Worm (Caenorhabditis elegans) whole organism, midembryonic: ENCODE results near the gene col-115.

Experiments used
- T22C8.4 ChIP-seq: fragments of 200-800 bp; sonication (Bioruptor generic); IDR thresholded peaks from 2 replicates; pipeline ENCODE4 v1.3.6; 2022; ENCODE audit warnings: missing genetic modification characterization, missing compliant biosample characterization
- cog-1 ChIP-seq: sonication (generic microtip); optimal IDR thresholded peaks from 2 replicates; lab custom pipeline; 2016; ENCODE audit warnings: missing genetic modification characterization, missing compliant biosample characterization
- flt-1 ChIP-seq: fragments of 200-800 bp; sonication (Bioruptor generic); IDR thresholded peaks from 2 replicates; pipeline ENCODE4 v1.3.6; 2022; ENCODE audit warnings: missing genetic modification characterization, missing compliant biosample characterization
- tab-1 ChIP-seq: fragments of 200-800 bp; sonication (Bioruptor generic); IDR thresholded peaks from 2 replicates; pipeline ENCODE4 v1.3.6; 2022; ENCODE audit warnings: missing genetic modification characterization, missing compliant biosample characterization
- ztf-23 ChIP-seq: fragments of 200-800 bp; sonication (Bioruptor generic); IDR thresholded peaks from 2 replicates; pipeline ENCODE4 v1.3.6; 2022; ENCODE audit warnings: missing genetic modification reagents, missing genetic modification characterization, missing compliant biosample characterization
- ztf-29 ChIP-seq: fragments of 200-800 bp; sonication (Bioruptor generic); IDR thresholded peaks from 2 replicates; pipeline ENCODE4 v1.3.6; 2022; ENCODE audit warnings: missing genetic modification reagents, missing genetic modification characterization, missing compliant biosample characterization

DNA sequence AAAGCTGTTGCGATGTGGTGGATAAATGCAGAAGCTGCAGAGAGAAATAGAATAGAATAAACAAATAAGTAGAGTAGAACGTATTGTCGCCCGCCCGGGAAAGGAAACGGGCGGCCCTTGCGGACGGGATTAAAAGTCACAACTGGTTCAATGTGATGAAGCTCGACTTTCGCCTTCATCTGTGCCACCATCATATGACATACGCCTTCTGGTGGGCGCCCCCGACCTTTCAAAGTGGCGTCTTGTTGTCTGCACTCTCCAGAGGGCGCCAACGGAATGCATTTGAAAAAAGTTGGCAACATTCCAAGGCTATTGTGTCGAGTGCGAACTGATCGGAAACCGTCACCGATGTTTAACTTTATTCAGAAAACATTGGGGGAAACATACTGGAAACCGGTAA lies 45.2 kb upstream of the col-115 start:
- TF ChIP-seq ztf-29 (GFP tag; lab: Robert Waterston, UW), result no peak
- TF ChIP-seq cog-1 (tag; lab: Kevin White, UChicago), result no peak
- TF ChIP-seq ztf-23, result no peak
- no peak for TF ChIP-seq tab-1 (GFP tag; lab: Robert Waterston, UW)
- no peak for TF ChIP-seq flt-1 (GFP tag; lab: Robert Waterston, UW)
- TF ChIP-seq T22C8.4 (GFP tag; lab: Robert Waterston, UW), result no peak
